Worm (Caenorhabditis elegans): ENCODE measurements around the gene herd-1.
A peak's percentile ranks its signal among the peaks of the same experiment; 100 is the strongest.

The herd-1 gene

DNA sequence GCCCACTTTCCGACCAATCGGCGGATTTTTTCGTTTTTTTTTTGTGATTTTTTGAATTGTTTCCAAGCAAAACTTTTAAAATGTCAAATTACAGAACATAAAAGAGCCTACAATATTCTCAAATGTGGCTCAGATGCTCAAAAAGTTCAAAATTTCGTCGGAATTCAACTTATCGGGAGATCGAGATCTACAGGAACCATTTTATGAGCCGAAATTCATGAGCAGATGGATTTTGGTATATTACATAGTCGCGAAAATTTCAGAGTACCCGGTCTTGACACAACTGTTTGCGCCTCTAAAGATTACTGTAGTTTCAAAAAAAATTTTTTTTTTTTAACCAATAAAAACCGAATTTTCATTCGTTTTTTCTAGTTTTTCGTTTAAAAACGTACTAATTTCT is 37.4 kb upstream of the herd-1 start:
- TF ChIP-seq tlf-1 (GFP tag; optimal IDR thresholded peaks at IDR 0.05): no peak
- TF ChIP-seq ama-1 (optimal IDR thresholded peaks at IDR 0.05): no peak
- TF ChIP-seq ama-1 (GFP tag; optimal IDR thresholded peaks at IDR 0.05): no peak
- no peak for TF ChIP-seq ceh-79 (tag; optimal IDR thresholded peaks at IDR 0.05)
- no peak for TF ChIP-seq ztf-22 (GFP tag; optimal IDR thresholded peaks at IDR 0.05)

DNA sequence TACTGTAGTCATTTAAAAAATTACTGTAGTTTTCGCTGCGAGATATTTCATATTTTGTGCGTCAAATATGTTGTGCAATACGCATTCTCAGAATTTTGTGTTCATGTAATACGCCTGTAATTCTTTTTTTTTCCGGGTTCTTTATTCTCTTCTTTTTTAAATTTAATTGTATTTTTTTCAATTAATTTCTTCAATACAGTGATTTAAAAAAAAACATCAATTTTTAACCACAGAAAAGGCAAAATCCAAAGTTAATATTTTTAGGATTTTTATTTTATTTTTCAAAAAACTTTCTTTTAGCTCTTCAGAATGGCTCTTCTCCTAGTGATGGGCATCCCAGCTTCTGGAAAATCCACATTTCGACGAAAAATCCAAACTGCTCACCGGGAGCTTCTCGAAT is 30.0 kb upstream of the herd-1 start, which contains the start of gene pstk-1:
Gene pstk-1, plus strand, starts transcription at position 301 of the 400 bp plus-strand sequence.
- TF ChIP-seq cebp-2 (GFP tag; IDR thresholded peaks at IDR 0.05) (no peak), lin-26 (GFP tag; IDR thresholded peaks at IDR 0.05) (no peak), ekl-4 (GFP tag; IDR thresholded peaks at IDR 0.05) (no peak), efl-1 (GFP tag; optimal IDR thresholded peaks at IDR 0.05) (no peak), nhr-80 (tag; optimal IDR thresholded peaks at IDR 0.05) (no peak), F22D6.2 (tag; optimal IDR thresholded peaks at IDR 0.05) (no peak), mel-28 (tag; optimal IDR thresholded peaks at IDR 0.05; ENCODE audit: borderline replicate concordance) (no peak), dox-1 (GFP tag; IDR thresholded peaks at IDR 0.05) (no peak), Y56A3A.18 (GFP tag; IDR thresholded peaks at IDR 0.05) (no peak), ztf-18 (tag; optimal IDR thresholded peaks at IDR 0.05) (no peak), unc-130 (GFP tag; optimal IDR thresholded peaks at IDR 0.05) (no peak), lir-1 (GFP tag; conservative IDR thresholded peaks at IDR 0.05) (no peak), egrh-3 (GFP tag; IDR thresholded peaks at IDR 0.05) (no peak), rcor-1 (GFP tag; IDR thresholded peaks at IDR 0.05) (no peak), lsl-1 (GFP tag; optimal IDR thresholded peaks at IDR 0.05) (no peak)

DNA sequence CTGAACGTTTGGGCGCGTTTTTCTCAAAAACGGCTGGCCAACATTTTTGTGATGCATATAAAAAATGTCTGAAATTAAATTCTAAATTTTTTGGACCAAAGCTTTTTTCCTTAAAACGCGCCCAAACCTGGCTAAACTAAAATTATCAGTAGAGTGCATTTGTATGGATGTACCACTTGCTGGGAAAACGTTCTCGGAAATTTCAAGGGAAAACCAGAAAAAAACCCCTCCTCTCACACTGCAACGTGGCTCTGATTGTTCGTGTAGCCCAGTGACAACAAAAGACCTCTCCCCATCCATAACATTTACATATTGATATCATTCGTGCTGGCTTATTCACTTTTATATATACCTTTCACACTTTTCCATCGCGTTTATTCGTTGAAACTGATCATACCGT is 27.5 kb upstream of the herd-1 start, which contains the start of gene Y49E10.29:
Gene Y49E10.29, plus strand, starts transcription at position 301 of the 400 bp plus-strand sequence.
- TF ChIP-seq B0261.1 (tag; optimal IDR thresholded peaks at IDR 0.05): no peak
- TF ChIP-seq B0035.1 (tag; optimal IDR thresholded peaks at IDR 0.05): no peak
- no peak for TF ChIP-seq ama-1 (optimal IDR thresholded peaks at IDR 0.05)
- no peak for TF ChIP-seq ama-1 (GFP tag; optimal IDR thresholded peaks at IDR 0.05)
- TF ChIP-seq D2030.7 (GFP tag; IDR thresholded peaks at IDR 0.05): no peak
- no peak for TF ChIP-seq nfya-2 (GFP tag; IDR thresholded peaks at IDR 0.05)
- TF ChIP-seq chd-7 (tag; optimal IDR thresholded peaks at IDR 0.05): no peak
- TF ChIP-seq B0019.2 (GFP tag; conservative IDR thresholded peaks at IDR 0.05): no peak
- no peak for TF ChIP-seq ztf-26 (tag; optimal IDR thresholded peaks at IDR 0.05)
- TF ChIP-seq tlf-1 (GFP tag; optimal IDR thresholded peaks at IDR 0.05): no peak
- no peak for TF ChIP-seq madf-6 (GFP tag; IDR thresholded peaks at IDR 0.05)
- TF ChIP-seq F39B2.1 (GFP tag; IDR thresholded peaks at IDR 0.05): no peak
- no peak for TF ChIP-seq F33H1.4 (GFP tag; IDR thresholded peaks at IDR 0.05)

DNA sequence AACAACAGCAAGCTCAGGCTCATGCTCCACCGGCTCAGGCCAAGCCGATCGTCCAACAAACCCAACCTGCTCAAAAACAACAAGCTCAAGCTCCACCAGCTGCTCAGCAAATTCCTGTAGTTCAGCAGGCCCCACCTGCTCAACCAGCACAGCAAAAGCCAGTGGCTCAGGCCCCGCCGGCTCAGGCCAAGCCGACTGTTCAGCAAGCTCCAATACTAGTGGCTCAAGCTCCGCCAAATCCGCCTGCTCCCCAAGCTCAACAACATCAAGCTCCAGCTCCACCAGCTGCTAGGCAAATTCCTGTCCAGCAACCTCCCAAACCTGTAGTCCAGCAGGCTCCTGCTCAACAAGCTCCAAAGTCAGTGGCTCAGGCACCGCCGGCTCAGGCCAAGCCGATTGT is 26.5 kb upstream of the herd-1 start:
- TF ChIP-seq him-1 (tag; optimal IDR thresholded peaks at IDR 0.05): no peak
- TF ChIP-seq somi-1 (GFP tag; optimal IDR thresholded peaks at IDR 0.05): no peak
- TF ChIP-seq T26A5.8 (tag; optimal IDR thresholded peaks at IDR 0.05): no peak
- TF ChIP-seq zfh-2 (GFP tag; conservative IDR thresholded peaks at IDR 0.05): peak; percentile 71
- peak; percentile 69; the same call in 1 of the 2 replicates for TF ChIP-seq egrh-3 (GFP tag; IDR thresholded peaks at IDR 0.05)
- no peak for TF ChIP-seq attf-6 (GFP tag; IDR thresholded peaks at IDR 0.05)
- no peak for TF ChIP-seq K11D2.4 (GFP tag; IDR thresholded peaks at IDR 0.05)
